Worm (Caenorhabditis elegans) whole organism, L1 larva: ENCODE results near the gene swt-4.
A peak's percentile ranks its signal among the peaks of the same experiment; 100 is the strongest.

Experiments used
- F16B12.6 ChIP-seq: fragments of 150-350 bp; optimal IDR thresholded peaks from 2 replicates; lab custom pipeline; 2014; ENCODE audit warnings: missing biosample characterization, missing genetic modification characterization
- aha-1 ChIP-seq: fragments of 150-350 bp; optimal IDR thresholded peaks from 2 replicates; lab custom pipeline; 2014; ENCODE audit warnings: missing biosample characterization, missing genetic modification characterization
- aly-2 ChIP-seq: fragments of 150-350 bp; optimal IDR thresholded peaks from 2 replicates; lab custom pipeline; 2014; ENCODE audit warnings: missing biosample characterization, missing genetic modification characterization
- ama-1 ChIP-seq: fragments of 150-350 bp; optimal IDR thresholded peaks from 2 replicates; lab custom pipeline; 2014
- blmp-1 ChIP-seq: fragments of 150-350 bp; optimal IDR thresholded peaks from 2 replicates; lab custom pipeline; 2014; ENCODE audit warnings: missing biosample characterization, missing genetic modification characterization
- egl-27 ChIP-seq, 2 experiments: fragments of 150-350 bp in 1 of 2; sonication (generic microtip); optimal IDR thresholded peaks; 3 replicates each; lab custom pipeline; 2017 to 2018; ENCODE audit warnings: missing biosample characterization in 2 of 2, missing genetic modification characterization in 2 of 2, missing genetic modification reagents in 2 of 2
- lin-13 ChIP-seq: fragments of 150-350 bp; optimal IDR thresholded peaks from 2 replicates; lab custom pipeline; 2014; ENCODE audit warnings: missing biosample characterization, missing genetic modification reagents, missing genetic modification characterization
- lsy-2 ChIP-seq, 2 experiments: fragments of 150-350 bp; optimal IDR thresholded peaks; 2 replicates each; lab custom pipeline; 2014; ENCODE audit warnings: missing biosample characterization in 2 of 2, missing genetic modification characterization in 2 of 2
- nhr-77 ChIP-seq: fragments of 150-350 bp; optimal IDR thresholded peaks from 2 replicates; lab custom pipeline; 2014; ENCODE audit warnings: missing biosample characterization, missing genetic modification characterization
- nhr-85 ChIP-seq: sonication (generic microtip); peaks from one replicate; lab custom pipeline; 2016; ENCODE audit warnings: missing genetic modification characterization, inconsistent platforms, missing compliant biosample characterization
- pqm-1 ChIP-seq: sonication (generic microtip); optimal IDR thresholded peaks from 3 replicates; lab custom pipeline; 2017; ENCODE audit warnings: missing biosample characterization, missing genetic modification characterization

- TF ChIP-seq F16B12.6 (tag; lab: Kevin White, UChicago) (peak; percentile 88), aly-2 (tag; lab: Kevin White, UChicago) (no peak), lsy-2 (tag; optimal IDR thresholded peaks at IDR 0.05; lab: Kevin White, UChicago) (peak; percentile 98 to 99), egl-27 (tag; optimal IDR thresholded peaks at IDR 0.05; lab: Kevin White, UChicago) (no peak), aha-1 (tag; lab: Kevin White, UChicago) (no peak), nhr-85 (tag; lab: Kevin White, UChicago) (no peak), ama-1 (lab: Kevin White, UChicago) (no peak), nhr-77 (tag; lab: Kevin White, UChicago) (no peak), pqm-1 (tag; lab: Kevin White, UChicago) (no peak), blmp-1 (tag; lab: Kevin White, UChicago) (peak; percentile 35), lin-13 (GFP tag; lab: Kevin White, UChicago) (no peak)
Measured at ce11 chrIII:10642781-10643180, 13.8 kb upstream of the swt-4 start, which contains the start of the genes dhs-11 and orc-1.
